Worm (Caenorhabditis elegans): Measurements from ENCODE around the gene twk-5.

Gene twk-5

ce11 chrII:11518184-11518583 lies 33.1 kb upstream of the twk-5 start, which contains the start of gene B0334.10:
Gene B0334.10, plus strand, starts transcription at chrII:11518484.
- TF ChIP-seq pqm-1 (tag; optimal IDR thresholded peaks at IDR 0.05): no peak
- no peak for TF ChIP-seq R02D3.7 (tag; optimal IDR thresholded peaks at IDR 0.05)
- TF ChIP-seq mml-1 (tag; optimal IDR thresholded peaks at IDR 0.05): no peak
- no peak for TF ChIP-seq nhr-67 (tag; optimal IDR thresholded peaks at IDR 0.05)
- no peak for TF ChIP-seq nhr-28 (tag; optimal IDR thresholded peaks at IDR 0.05)
- TF ChIP-seq pha-4 (tag; optimal IDR thresholded peaks at IDR 0.05): no peak
- no peak for TF ChIP-seq ZK546.5 (tag; optimal IDR thresholded peaks at IDR 0.05)
- no peak for TF ChIP-seq nhr-23 (tag; optimal IDR thresholded peaks at IDR 0.05)
- no peak for TF ChIP-seq ztf-11 (tag; optimal IDR thresholded peaks at IDR 0.05)
- no peak for TF ChIP-seq nfya-1 (tag; optimal IDR thresholded peaks at IDR 0.05; ENCODE audit: insufficient read depth)
- TF ChIP-seq ceh-9 (tag; optimal IDR thresholded peaks at IDR 0.05): no peak
- TF ChIP-seq daf-12 (tag; optimal IDR thresholded peaks at IDR 0.05): no peak
- TF ChIP-seq ceh-16 (tag; optimal IDR thresholded peaks at IDR 0.05): no peak
- TF ChIP-seq nhr-11 (tag; optimal IDR thresholded peaks at IDR 0.05): no peak
- TF ChIP-seq zag-1 (tag; optimal IDR thresholded peaks at IDR 0.05): no peak
- no peak for TF ChIP-seq hmg-11 (tag; optimal IDR thresholded peaks at IDR 0.05)

ce11 chrII:11514775-11515174 lies 29.7 kb upstream of the twk-5 start, which contains the start of gene srh-44:
Gene srh-44, plus strand, starts transcription at chrII:11515075.
- no peak for TF ChIP-seq nhr-43 (tag; optimal IDR thresholded peaks at IDR 0.05; ENCODE audit: poor library complexity, severe bottlenecking)

ce11 chrII:11512921-11513320 lies 27.8 kb upstream of the twk-5 start:
- TF ChIP-seq unc-62 (GFP tag; optimal IDR thresholded peaks at IDR 0.05): no peak

ce11 chrII:11510373-11510772 lies 25.3 kb upstream of the twk-5 start, which contains the start of gene npr-41:
Gene npr-41, plus strand, starts transcription at chrII:11510673.
- no peak for TF ChIP-seq nhr-43 (tag; optimal IDR thresholded peaks at IDR 0.05; ENCODE audit: poor library complexity, severe bottlenecking)
- TF ChIP-seq aly-2 (tag; optimal IDR thresholded peaks at IDR 0.05): no peak
- no peak for TF ChIP-seq jun-1 (tag; optimal IDR thresholded peaks at IDR 0.05)
- TF ChIP-seq fkh-10 (GFP tag; optimal IDR thresholded peaks at IDR 0.05): no peak
- no peak for TF ChIP-seq mml-1 (tag; optimal IDR thresholded peaks at IDR 0.05)
- peak; percentile 69 for TF ChIP-seq nhr-25 (tag; optimal IDR thresholded peaks at IDR 0.05)

ce11 chrII:11503761-11504160 lies 18.7 kb upstream of the twk-5 start:
- TF ChIP-seq fos-1 (tag; optimal IDR thresholded peaks at IDR 0.05): no peak
- no peak for TF ChIP-seq ceh-28 (tag; optimal IDR thresholded peaks at IDR 0.05)
- no peak for TF ChIP-seq elt-2 (tag; optimal IDR thresholded peaks at IDR 0.05)
- TF ChIP-seq ztf-11 (tag; optimal IDR thresholded peaks at IDR 0.05): no peak
- no peak for TF ChIP-seq elt-1 (tag; optimal IDR thresholded peaks at IDR 0.05)
- no peak for TF ChIP-seq ceh-82 (tag; optimal IDR thresholded peaks at IDR 0.05)
- TF ChIP-seq skn-1 (tag; optimal IDR thresholded peaks at IDR 0.05): no peak
- TF ChIP-seq nhr-25 (tag; optimal IDR thresholded peaks at IDR 0.05): no peak
- no peak for TF ChIP-seq elt-3 (tag; optimal IDR thresholded peaks at IDR 0.05)
- TF ChIP-seq sea-2 (GFP tag; optimal IDR thresholded peaks at IDR 0.05): no peak
- TF ChIP-seq aly-2 (tag; optimal IDR thresholded peaks at IDR 0.05): no peak
- no peak for TF ChIP-seq fkh-2 (tag; optimal IDR thresholded peaks at IDR 0.05)
- TF ChIP-seq nhr-67 (tag; optimal IDR thresholded peaks at IDR 0.05): no peak
- TF ChIP-seq unc-62 (GFP tag; optimal IDR thresholded peaks at IDR 0.05): no peak
- no peak for TF ChIP-seq egl-27 (tag; optimal IDR thresholded peaks at IDR 0.05)
- no peak for TF ChIP-seq nhr-76 (tag; optimal IDR thresholded peaks at IDR 0.05)
- TF ChIP-seq zag-1 (tag; optimal IDR thresholded peaks at IDR 0.05): no peak
- no peak for TF ChIP-seq ama-1 (optimal IDR thresholded peaks at IDR 0.05)
- TF ChIP-seq nfya-1 (tag; optimal IDR thresholded peaks at IDR 0.05; ENCODE audit: insufficient read depth): no peak
- no peak for TF ChIP-seq egl-5 (tag; optimal IDR thresholded peaks at IDR 0.05)
